Fruit fly (Drosophila melanogaster) whole organism: ENCODE measurements around the gene CG42571.

Experiments used
- CG8478 ChIP-seq: fragments of >200 bp; optimal IDR thresholded peaks from 2 replicates; lab custom pipeline; 2018; ENCODE audit warnings: inconsistent platforms
- Dll ChIP-seq: fragments of >200 bp; optimal IDR thresholded peaks from 2 replicates; lab custom pipeline; 2017
- EcR ChIP-seq, 2 experiments: fragments of >200 bp; optimal IDR thresholded peaks; 2 replicates each; lab custom pipeline; 2017; ENCODE audit warnings: missing biosample characterization in 2 of 2, missing genetic modification characterization in 2 of 2, missing genetic modification reagents in 2 of 2
- pan ChIP-seq: fragments of >200 bp; optimal IDR thresholded peaks from 2 replicates; lab custom pipeline; 2017
- psq ChIP-seq: fragments of >200 bp; optimal IDR thresholded peaks from 2 replicates; lab custom pipeline; 2017
- usp ChIP-seq: fragments of >200 bp; optimal IDR thresholded peaks from 2 replicates; lab custom pipeline; 2017; ENCODE audit warnings: missing biosample characterization, missing genetic modification characterization, mixed read lengths

CG42571 gene

dm6 chr3L:15720905-15721304 lies 4.7 kb downstream of the CG42571 start:
- no peak for TF ChIP-seq pan (lab: Kevin White, UChicago)
- no peak for TF ChIP-seq usp (GFP tag; lab: Kevin White, UChicago)

DNA sequence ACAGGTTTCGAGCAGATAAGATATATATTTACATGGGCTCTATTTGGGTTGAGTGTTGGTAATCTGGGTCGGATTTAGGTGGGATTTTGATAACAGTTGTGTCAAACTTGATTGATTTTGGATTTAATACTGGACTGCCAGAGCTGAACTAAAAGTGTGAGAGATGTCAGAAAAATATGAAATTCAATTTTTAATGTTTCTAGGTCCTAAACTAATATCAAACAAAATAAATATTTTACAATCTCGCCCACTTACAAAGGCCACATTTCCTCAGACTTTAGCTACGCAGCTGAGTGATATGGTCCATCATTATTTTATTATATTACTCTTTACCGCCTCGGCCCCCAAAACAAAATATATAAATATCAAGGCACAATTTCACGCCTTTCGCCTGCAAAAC lies 10.5 kb downstream of the CG42571 start:
- no peak for TF ChIP-seq CG8478 (lab: Kevin White, UChicago)
- TF ChIP-seq Dll (lab: Kevin White, UChicago): no peak
- TF ChIP-seq usp (GFP tag; lab: Kevin White, UChicago): no peak
- no peak for TF ChIP-seq psq (lab: Kevin White, UChicago)
- no peak for TF ChIP-seq pan (lab: Kevin White, UChicago)
- no peak for TF ChIP-seq EcR (GFP tag; optimal IDR thresholded peaks at IDR 0.05; lab: Kevin White, UChicago)

DNA sequence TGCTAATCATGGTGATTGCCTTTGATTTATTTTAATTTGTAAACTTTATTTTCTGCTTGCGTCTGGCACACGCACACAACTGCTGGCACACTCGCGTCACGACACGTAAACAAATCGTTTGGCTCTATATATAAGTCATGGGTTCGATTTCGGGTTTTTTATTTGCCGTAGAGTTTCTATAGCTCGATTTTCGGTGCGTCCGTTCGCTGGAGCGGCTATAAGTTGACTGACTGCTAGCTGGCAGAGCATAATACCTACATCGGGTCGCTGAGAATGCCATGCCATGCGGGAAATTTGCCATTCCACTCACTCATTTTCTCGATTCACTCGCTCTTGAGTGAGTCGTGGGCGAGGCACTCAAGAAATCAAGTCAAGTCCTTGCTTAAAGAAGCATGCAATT lies 11.9 kb downstream of the CG42571 start, which contains the start of gene comm:
Gene comm, minus strand, starts transcription at position 236 of the 400 bp plus-strand sequence.
- TF ChIP-seq usp (GFP tag; lab: Kevin White, UChicago): no peak

DNA sequence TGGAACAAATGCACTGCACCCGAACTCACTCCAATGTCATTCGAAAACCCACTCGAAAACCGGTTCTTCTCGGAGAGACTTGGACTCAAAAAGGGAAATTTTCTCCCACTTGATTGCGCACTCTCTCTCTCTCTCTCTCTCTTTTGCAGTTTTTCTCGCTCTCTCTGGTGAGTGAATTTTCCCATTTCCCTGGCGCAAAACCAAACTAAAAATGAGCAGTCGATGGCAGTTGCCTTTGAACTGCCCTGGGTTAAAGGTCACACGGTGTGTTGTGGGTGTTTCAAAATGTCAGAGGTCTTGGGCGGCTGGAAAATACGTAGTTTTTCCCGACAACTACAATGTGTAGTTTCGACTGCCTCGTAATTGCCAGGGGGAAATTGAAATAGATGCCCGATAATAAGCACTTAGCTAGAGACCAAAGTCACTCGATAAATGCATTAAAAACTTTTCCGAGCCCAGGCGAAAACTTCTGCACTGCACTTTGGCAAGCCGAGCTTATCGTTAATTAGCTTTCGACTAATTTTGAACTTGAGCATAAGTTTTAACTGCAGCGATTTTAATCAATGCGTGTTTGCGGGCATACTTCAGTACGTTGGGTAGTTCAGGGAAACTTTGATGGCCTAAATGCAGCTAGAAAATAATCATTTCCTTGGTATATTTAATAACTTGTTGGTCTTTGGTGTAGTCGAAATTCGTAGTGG lies 13.2 kb downstream of the CG42571 start:
- TF ChIP-seq Dll (lab: Kevin White, UChicago) (peak; percentile 58), usp (GFP tag; lab: Kevin White, UChicago) (no peak)

DNA sequence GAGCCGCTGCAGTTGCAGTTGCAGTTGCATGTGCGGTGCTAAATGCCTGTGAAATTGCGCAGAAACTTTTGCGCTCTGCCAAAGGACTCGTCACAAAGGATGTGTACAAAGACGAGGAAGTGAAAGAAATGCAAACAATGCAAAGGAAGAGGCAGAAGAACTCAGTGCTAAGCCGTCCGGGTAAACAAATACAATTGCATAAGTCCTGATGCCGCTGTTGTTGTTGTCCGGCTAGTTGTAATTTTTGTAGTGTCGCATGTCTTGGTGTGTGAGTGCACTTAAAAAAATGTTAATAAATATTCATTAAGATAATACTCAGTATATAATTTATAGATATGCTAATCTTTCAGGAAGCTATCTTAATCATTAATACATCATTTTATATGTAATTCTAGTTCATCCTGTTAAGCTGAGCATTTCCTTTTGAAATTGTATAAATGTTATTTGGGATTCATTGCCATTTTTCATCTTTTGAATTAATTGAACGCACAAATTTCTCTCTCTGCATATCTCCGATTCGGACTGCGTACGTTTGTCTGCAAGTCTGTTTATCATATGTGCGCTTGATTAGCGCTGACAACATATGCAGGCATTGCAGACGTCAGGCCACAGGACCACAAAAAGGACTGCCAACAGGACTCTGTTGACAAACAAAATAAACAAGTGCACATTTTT lies 15.7 kb downstream of the CG42571 start:
- TF ChIP-seq psq (lab: Kevin White, UChicago) (no peak), Dll (lab: Kevin White, UChicago) (no peak), pan (lab: Kevin White, UChicago) (no peak), usp (GFP tag; lab: Kevin White, UChicago) (no peak), EcR (GFP tag; optimal IDR thresholded peaks at IDR 0.05; lab: Kevin White, UChicago) (no peak), CG8478 (lab: Kevin White, UChicago) (no peak)

- no peak for TF ChIP-seq CG8478 (lab: Kevin White, UChicago)
- no peak for TF ChIP-seq pan (lab: Kevin White, UChicago)
- no peak for TF ChIP-seq usp (GFP tag; lab: Kevin White, UChicago)
- TF ChIP-seq psq (lab: Kevin White, UChicago): no peak
- TF ChIP-seq Dll (lab: Kevin White, UChicago): no peak
- no peak for TF ChIP-seq EcR (GFP tag; optimal IDR thresholded peaks at IDR 0.05; lab: Kevin White, UChicago)
Observed at dm6 chr3L:15740708-15741280, 24.5 kb downstream of the CG42571 start.

- no peak for TF ChIP-seq EcR (GFP tag; optimal IDR thresholded peaks at IDR 0.05; lab: Kevin White, UChicago)
Observed at dm6 chr3L:15741843-15742242, 25.6 kb downstream of the CG42571 start.

- no peak for TF ChIP-seq psq (lab: Kevin White, UChicago)
- no peak for TF ChIP-seq Dll (lab: Kevin White, UChicago)
- TF ChIP-seq EcR (GFP tag; optimal IDR thresholded peaks at IDR 0.05; lab: Kevin White, UChicago): no peak
- no peak for TF ChIP-seq pan (lab: Kevin White, UChicago)
- no peak for TF ChIP-seq CG8478 (lab: Kevin White, UChicago)
- TF ChIP-seq usp (GFP tag; lab: Kevin White, UChicago): no peak
Observed at dm6 chr3L:15746250-15746649, 30.0 kb downstream of the CG42571 start.

DNA sequence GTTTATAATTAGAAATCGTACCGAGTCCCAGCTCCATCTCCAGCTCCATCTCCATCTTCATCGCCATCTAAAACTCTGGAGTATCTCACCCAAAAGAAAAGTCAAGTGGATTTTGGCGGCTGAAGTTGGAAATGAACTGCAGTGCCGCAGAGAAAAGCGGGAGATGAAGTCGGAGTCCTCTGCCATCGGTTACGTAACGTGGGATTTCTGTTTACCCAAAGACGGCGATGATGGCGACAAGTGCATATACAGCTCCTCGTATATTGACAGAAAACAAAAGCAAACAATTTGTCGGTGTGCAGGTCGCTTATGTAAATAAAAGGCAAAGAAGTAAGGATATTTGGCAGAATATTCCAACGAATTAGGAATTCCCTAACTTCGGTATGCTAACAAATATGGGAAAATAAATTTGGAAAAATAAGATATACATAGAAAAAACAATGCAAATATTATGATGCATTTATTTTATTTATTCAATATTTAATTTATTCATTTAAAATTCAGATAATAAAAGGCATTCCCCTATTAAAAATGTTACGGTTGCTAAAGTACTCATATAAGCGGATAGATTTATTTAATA lies 32.2 kb downstream of the CG42571 start:
- TF ChIP-seq Dll (lab: Kevin White, UChicago) (no peak), usp (GFP tag; lab: Kevin White, UChicago) (no peak), CG8478 (lab: Kevin White, UChicago) (no peak), EcR (GFP tag; optimal IDR thresholded peaks at IDR 0.05; lab: Kevin White, UChicago) (no peak)

dm6 chr3L:15749276-15749675 lies 33.0 kb downstream of the CG42571 start:
- TF ChIP-seq psq (lab: Kevin White, UChicago) (no peak), EcR (GFP tag; optimal IDR thresholded peaks at IDR 0.05; lab: Kevin White, UChicago) (no peak), Dll (lab: Kevin White, UChicago) (no peak), CG8478 (lab: Kevin White, UChicago) (no peak), usp (GFP tag; lab: Kevin White, UChicago) (no peak), pan (lab: Kevin White, UChicago) (no peak)

DNA sequence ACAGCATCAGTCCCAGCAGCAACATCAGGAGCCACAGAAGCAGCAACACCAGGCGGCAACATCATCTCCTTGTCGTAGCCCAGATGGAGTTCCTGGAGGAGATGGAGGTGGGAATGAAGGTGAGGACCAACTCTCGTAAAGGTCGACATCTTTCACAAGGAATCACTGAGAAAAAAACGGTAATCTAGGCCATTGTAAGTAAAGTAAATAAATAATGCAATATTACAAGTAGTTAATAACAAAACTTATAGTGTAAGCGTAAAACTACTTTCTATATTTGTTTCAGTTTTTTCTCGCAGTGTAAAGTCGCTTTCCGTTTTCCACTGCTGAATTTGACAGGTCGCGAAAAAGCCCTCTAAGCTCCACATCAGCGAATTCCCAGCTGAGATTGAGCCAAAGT lies 36.5 kb downstream of the CG42571 start:
- TF ChIP-seq Dll (lab: Kevin White, UChicago) (no peak), CG8478 (lab: Kevin White, UChicago) (no peak)

DNA sequence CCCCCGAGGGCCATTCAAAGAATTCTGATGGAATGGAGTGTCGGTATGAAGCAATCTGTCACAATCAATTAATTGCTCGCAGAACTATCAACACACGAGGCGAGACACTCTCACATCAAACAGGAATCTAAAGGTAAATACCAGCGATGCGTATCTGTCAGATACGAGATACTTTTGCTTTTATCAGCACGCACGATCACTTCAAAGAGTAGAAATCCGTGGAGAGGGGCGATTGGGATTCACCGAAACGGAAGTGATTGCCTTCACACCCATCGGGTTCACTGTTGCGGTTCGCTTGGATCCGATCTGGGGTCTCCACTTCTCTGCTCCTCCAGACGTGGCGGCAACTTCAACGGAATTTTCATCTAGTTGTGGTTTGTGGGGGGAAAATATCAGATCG lies 38.9 kb downstream of the CG42571 start:
- no peak for TF ChIP-seq EcR (GFP tag; optimal IDR thresholded peaks at IDR 0.05; lab: Kevin White, UChicago)
